Worm (Caenorhabditis elegans): ENCODE measurements around the gene srh-216.
A peak's percentile ranks its signal among the peaks of the same experiment; 100 is the strongest.

srh-216 gene

ce11 chrV:16808168-16808567 is 19.2 kb downstream of the srh-216 start:
- TF ChIP-seq him-1 (tag; optimal IDR thresholded peaks at IDR 0.05) = no peak
- no peak for TF ChIP-seq dao-5 (tag; optimal IDR thresholded peaks at IDR 0.05)

DNA sequence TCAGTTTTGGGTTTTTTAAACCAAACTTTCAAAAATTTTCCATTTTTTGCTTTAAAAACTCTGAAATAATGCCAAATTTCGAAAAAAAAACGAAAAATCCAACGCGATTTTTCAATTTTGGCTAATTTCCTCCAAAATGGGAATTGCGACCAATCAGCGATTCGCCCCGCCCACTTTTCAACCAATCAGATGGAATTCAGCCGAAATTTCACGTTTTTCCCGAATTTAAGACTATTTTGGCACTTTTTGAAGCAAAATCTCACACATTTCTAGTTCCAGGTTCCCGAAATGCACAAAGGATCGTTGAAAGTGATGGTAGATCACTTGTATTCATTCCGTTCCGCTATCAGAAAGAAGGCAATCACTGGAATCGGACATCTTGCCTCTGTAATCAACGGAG is 22.6 kb downstream of the srh-216 start:
- TF ChIP-seq dao-5 (tag; optimal IDR thresholded peaks at IDR 0.05) (no peak), W03F9.2 (tag; optimal IDR thresholded peaks at IDR 0.05) (no peak), him-1 (tag; optimal IDR thresholded peaks at IDR 0.05) (no peak)

- TF ChIP-seq W03F9.2 (tag; optimal IDR thresholded peaks at IDR 0.05) (no peak), him-1 (tag; optimal IDR thresholded peaks at IDR 0.05) (no peak), dao-5 (tag; optimal IDR thresholded peaks at IDR 0.05) (no peak)
Measured at ce11 chrV:16802572-16802971, 24.8 kb downstream of the srh-216 start, which contains the start of gene cand-1. TSS of gene cand-1 (plus strand) at chrV:16802872.

- no peak for TF ChIP-seq him-1 (tag; optimal IDR thresholded peaks at IDR 0.05)
- TF ChIP-seq W03F9.2 (tag; optimal IDR thresholded peaks at IDR 0.05) = no peak
- TF ChIP-seq dao-5 (tag; optimal IDR thresholded peaks at IDR 0.05) = no peak
Measured at ce11 chrV:16800484-16800883, 26.9 kb downstream of the srh-216 start.

- TF ChIP-seq dao-5 (tag; optimal IDR thresholded peaks at IDR 0.05) (no peak), W03F9.2 (tag; optimal IDR thresholded peaks at IDR 0.05) (peak; percentile 59), him-1 (tag; optimal IDR thresholded peaks at IDR 0.05) (no peak)
Measured at ce11 chrV:16794828-16795354, 32.5 kb downstream of the srh-216 start, which contains the start of the genes ctps-1 and pus-1. TSS of gene ctps-1 (plus strand) at chrV:16794878. TSS of gene pus-1 (minus strand) at chrV:16794952.

- TF ChIP-seq him-1 (tag; optimal IDR thresholded peaks at IDR 0.05) = no peak
- no peak for TF ChIP-seq dao-5 (tag; optimal IDR thresholded peaks at IDR 0.05)
- TF ChIP-seq W03F9.2 (tag; optimal IDR thresholded peaks at IDR 0.05) = no peak
Measured at ce11 chrV:16794079-16794478, 33.3 kb downstream of the srh-216 start.

ce11 chrV:16793312-16793711 is 34.1 kb downstream of the srh-216 start:
- TF ChIP-seq him-1 (tag; optimal IDR thresholded peaks at IDR 0.05) (no peak), dao-5 (tag; optimal IDR thresholded peaks at IDR 0.05) (no peak), W03F9.2 (tag; optimal IDR thresholded peaks at IDR 0.05) (no peak)

DNA sequence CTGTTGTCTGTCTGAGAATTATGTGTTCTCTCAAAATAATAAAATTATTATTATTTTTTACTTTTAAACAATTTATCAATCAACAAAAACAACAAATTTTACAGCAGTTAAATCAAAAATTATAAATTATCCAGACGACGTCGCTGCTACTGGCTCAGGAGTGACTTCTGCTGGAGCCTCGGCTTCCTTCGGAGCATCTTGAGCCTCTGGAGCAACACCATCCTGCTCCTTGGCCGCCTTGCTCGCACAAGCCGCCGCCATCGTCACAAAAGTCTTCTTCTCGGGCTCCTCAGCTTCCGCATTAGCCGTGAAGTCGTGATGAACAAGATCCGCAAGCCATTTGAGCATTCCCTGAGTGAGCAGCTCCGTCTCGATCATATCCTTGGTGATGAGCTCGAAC is 34.7 kb downstream of the srh-216 start:
- TF ChIP-seq W03F9.2 (tag; optimal IDR thresholded peaks at IDR 0.05) = no peak
- no peak for TF ChIP-seq dao-5 (tag; optimal IDR thresholded peaks at IDR 0.05)
- TF ChIP-seq him-1 (tag; optimal IDR thresholded peaks at IDR 0.05) = no peak

DNA sequence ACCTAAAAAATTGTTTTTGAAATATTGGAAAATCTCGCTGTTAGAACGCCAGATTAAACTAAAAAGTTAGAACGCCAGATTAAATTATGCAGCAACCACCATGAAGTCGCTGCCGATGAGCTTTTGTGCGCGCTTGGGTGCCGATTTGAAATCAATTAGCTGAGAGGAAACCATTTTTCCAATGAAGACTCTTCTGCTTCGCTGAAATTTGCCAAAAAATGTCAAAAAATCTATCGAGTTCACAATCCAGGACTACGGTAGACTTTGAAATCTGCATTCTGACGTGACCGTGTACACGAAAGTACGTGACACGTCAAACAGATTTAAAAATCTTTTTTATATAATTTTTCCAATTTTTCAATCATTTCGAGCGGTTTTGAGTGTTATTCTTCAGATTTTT is 38.4 kb downstream of the srh-216 start, which contains the start of gene immt-2:
immt-2 (plus strand) TSS at position 301 of the 400 bp plus-strand sequence.
- TF ChIP-seq W03F9.2 (tag; optimal IDR thresholded peaks at IDR 0.05) = no peak
- no peak for TF ChIP-seq him-1 (tag; optimal IDR thresholded peaks at IDR 0.05)
- TF ChIP-seq dao-5 (tag; optimal IDR thresholded peaks at IDR 0.05) = no peak

DNA sequence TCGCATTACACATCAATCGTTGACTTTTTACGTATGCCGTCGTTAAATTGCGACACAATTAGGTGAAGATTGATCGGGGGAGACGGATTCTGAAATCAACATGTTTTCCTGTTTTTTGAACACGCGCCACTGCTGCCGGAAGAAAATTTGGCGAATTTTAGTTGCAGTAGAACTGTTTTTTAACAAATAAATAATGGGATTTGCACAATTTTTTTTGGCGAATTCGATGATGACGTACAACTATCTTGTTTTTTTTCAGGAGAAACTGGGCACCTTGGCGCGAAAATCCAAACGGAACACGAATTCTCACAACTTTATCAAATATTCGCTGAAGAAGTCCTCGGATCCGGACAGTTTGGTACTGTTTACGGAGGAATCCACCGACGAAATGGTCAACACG is 41.4 kb downstream of the srh-216 start:
- no peak for TF ChIP-seq W03F9.2 (tag; optimal IDR thresholded peaks at IDR 0.05)
- no peak for TF ChIP-seq him-1 (tag; optimal IDR thresholded peaks at IDR 0.05)
- TF ChIP-seq dao-5 (tag; optimal IDR thresholded peaks at IDR 0.05) = no peak

- no peak for TF ChIP-seq him-1 (tag; optimal IDR thresholded peaks at IDR 0.05)
- TF ChIP-seq W03F9.2 (tag; optimal IDR thresholded peaks at IDR 0.05) = no peak
Measured at ce11 chrV:16784806-16785205, 42.6 kb downstream of the srh-216 start.

ce11 chrV:16781974-16782373 is 45.4 kb downstream of the srh-216 start:
- TF ChIP-seq W03F9.2 (tag; optimal IDR thresholded peaks at IDR 0.05) = no peak
- TF ChIP-seq dao-5 (tag; optimal IDR thresholded peaks at IDR 0.05) = no peak
- TF ChIP-seq him-1 (tag; optimal IDR thresholded peaks at IDR 0.05) = no peak

- TF ChIP-seq dao-5 (tag; optimal IDR thresholded peaks at IDR 0.05) = no peak
- no peak for TF ChIP-seq him-1 (tag; optimal IDR thresholded peaks at IDR 0.05)
- no peak for TF ChIP-seq W03F9.2 (tag; optimal IDR thresholded peaks at IDR 0.05)
Measured at ce11 chrV:16780554-16780953, 46.8 kb downstream of the srh-216 start.

- TF ChIP-seq W03F9.2 (tag; optimal IDR thresholded peaks at IDR 0.05) (no peak), dao-5 (tag; optimal IDR thresholded peaks at IDR 0.05) (no peak), him-1 (tag; optimal IDR thresholded peaks at IDR 0.05) (no peak)
Measured at ce11 chrV:16779971-16780370, 47.4 kb downstream of the srh-216 start.

- TF ChIP-seq dao-5 (tag; optimal IDR thresholded peaks at IDR 0.05) (no peak), him-1 (tag; optimal IDR thresholded peaks at IDR 0.05) (no peak), W03F9.2 (tag; optimal IDR thresholded peaks at IDR 0.05) (no peak)
Measured at ce11 chrV:16779281-16779597, 48.1 kb downstream of the srh-216 start.

Measured in whole organism, L4/young adult.